Worm (Caenorhabditis elegans) whole organism, L3 larva: ENCODE measurements around the gene R193.2.

ENCODE experiments used
- ZK546.5 ChIP-seq: sonication (generic microtip); optimal IDR thresholded peaks from 2 replicates; lab custom pipeline; 2017; ENCODE audit warnings: missing biosample characterization, missing genetic modification characterization
- aly-2 ChIP-seq: fragments of 150-350 bp; optimal IDR thresholded peaks from 2 replicates; lab custom pipeline; 2014; ENCODE audit warnings: missing biosample characterization, missing genetic modification characterization
- ama-1 ChIP-seq: fragments of 150-350 bp; optimal IDR thresholded peaks from 2 replicates; lab custom pipeline; 2018
- ceh-16 ChIP-seq: sonication (generic microtip); optimal IDR thresholded peaks from 2 replicates; lab custom pipeline; 2017; ENCODE audit warnings: missing biosample characterization, missing genetic modification characterization
- ceh-82 ChIP-seq: fragments of 150-350 bp; optimal IDR thresholded peaks from 2 replicates; lab custom pipeline; 2014; ENCODE audit warnings: missing biosample characterization, missing genetic modification characterization
- ceh-9 ChIP-seq: sonication (generic microtip); optimal IDR thresholded peaks from 2 replicates; lab custom pipeline; 2018; ENCODE audit warnings: missing biosample characterization, missing genetic modification characterization
- egl-27 ChIP-seq: sonication (generic microtip); optimal IDR thresholded peaks from 4 replicates; lab custom pipeline; 2017; ENCODE audit warnings: missing biosample characterization, missing genetic modification reagents, missing genetic modification characterization
- egl-5 ChIP-seq: fragments of 150-350 bp; optimal IDR thresholded peaks from 2 replicates; lab custom pipeline; 2017; ENCODE audit warnings: missing biosample characterization, missing genetic modification reagents, missing genetic modification characterization, inconsistent platforms
- elt-2 ChIP-seq: sonication (generic microtip); optimal IDR thresholded peaks from 2 replicates; lab custom pipeline; 2016; ENCODE audit warnings: missing genetic modification reagents, mild to moderate bottlenecking, missing genetic modification characterization, missing compliant biosample characterization
- elt-3 ChIP-seq, 3 experiments: fragments of 150-350 bp in 1 of 3; sonication (generic microtip) in 2 of 3; optimal IDR thresholded peaks; 2 replicates in 2 of 3; 4 replicates in 1 of 3; lab custom pipeline; 2014 to 2017; ENCODE audit warnings: missing biosample characterization in 3 of 3, missing genetic modification characterization in 3 of 3
- fkh-10 ChIP-seq: sonication (generic microtip); optimal IDR thresholded peaks from 2 replicates; lab custom pipeline; 2017; ENCODE audit warnings: missing biosample characterization, missing genetic modification reagents, missing genetic modification characterization
- fkh-2 ChIP-seq: fragments of 150-350 bp; optimal IDR thresholded peaks from 2 replicates; lab custom pipeline; 2014; ENCODE audit warnings: missing biosample characterization, missing genetic modification reagents, missing genetic modification characterization
- fos-1 ChIP-seq: fragments of 150-350 bp; optimal IDR thresholded peaks from 2 replicates; lab custom pipeline; 2014; ENCODE audit warnings: missing biosample characterization, missing genetic modification characterization
- lin-39 ChIP-seq: fragments of 150-350 bp; optimal IDR thresholded peaks from 2 replicates; lab custom pipeline; 2018; ENCODE audit warnings: missing biosample characterization, missing genetic modification reagents, missing genetic modification characterization
- lsy-12 ChIP-seq: sonication (generic microtip); optimal IDR thresholded peaks from 2 replicates; lab custom pipeline; 2016; ENCODE audit warnings: mild to moderate bottlenecking, missing genetic modification characterization, missing compliant biosample characterization
- mdl-1 ChIP-seq: fragments of 150-350 bp; optimal IDR thresholded peaks from 2 replicates; lab custom pipeline; 2014; ENCODE audit warnings: missing biosample characterization, missing genetic modification characterization
- mml-1 ChIP-seq: fragments of 150-350 bp; sonication (generic microtip); optimal IDR thresholded peaks from 3 replicates; lab custom pipeline; 2014; ENCODE audit warnings: missing biosample characterization, missing genetic modification characterization
- nfya-1 ChIP-seq: sonication (generic microtip); optimal IDR thresholded peaks from 2 replicates; lab custom pipeline; 2017; ENCODE audit warnings: missing genetic modification characterization, mild to moderate bottlenecking, missing compliant biosample characterization, antibody characterized with exemption, moderate library complexity; ENCODE audit not compliant: insufficient read depth
- nhr-11 ChIP-seq: fragments of 150-350 bp; optimal IDR thresholded peaks from 2 replicates; lab custom pipeline; 2014; ENCODE audit warnings: missing biosample characterization, missing genetic modification characterization
- nhr-25 ChIP-seq: sonication (generic microtip); optimal IDR thresholded peaks from 2 replicates; lab custom pipeline; 2017; ENCODE audit warnings: missing biosample characterization, missing genetic modification characterization
- nhr-28 ChIP-seq: fragments of 150-350 bp; optimal IDR thresholded peaks from 2 replicates; lab custom pipeline; 2014; ENCODE audit warnings: missing biosample characterization, missing genetic modification characterization
- nhr-43 ChIP-seq: sonication (generic microtip); optimal IDR thresholded peaks from 2 replicates; lab custom pipeline; 2016; ENCODE audit warnings: mild to moderate bottlenecking, missing genetic modification characterization, missing compliant biosample characterization; ENCODE audit not compliant: poor library complexity, severe bottlenecking
- nhr-67 ChIP-seq: fragments of 150-350 bp; optimal IDR thresholded peaks from 2 replicates; lab custom pipeline; 2014; ENCODE audit warnings: missing biosample characterization, missing genetic modification characterization
- nhr-76 ChIP-seq: fragments of 150-350 bp; sonication (generic microtip); optimal IDR thresholded peaks from 5 replicates; lab custom pipeline; 2014; ENCODE audit warnings: missing biosample characterization, missing genetic modification characterization
- nhr-77 ChIP-seq: fragments of 150-350 bp; optimal IDR thresholded peaks from 2 replicates; lab custom pipeline; 2014; ENCODE audit warnings: missing biosample characterization, missing genetic modification characterization
- pha-4 ChIP-seq: fragments of 150-350 bp; optimal IDR thresholded peaks from 2 replicates; lab custom pipeline; 2014; ENCODE audit warnings: missing biosample characterization, missing genetic modification reagents, missing genetic modification characterization
- pqm-1 ChIP-seq: fragments of 150-350 bp; optimal IDR thresholded peaks from 2 replicates; lab custom pipeline; 2017; ENCODE audit warnings: missing biosample characterization, missing genetic modification characterization, inconsistent platforms
- skn-1 ChIP-seq: fragments of 150-350 bp; optimal IDR thresholded peaks from 2 replicates; lab custom pipeline; 2014; ENCODE audit warnings: missing biosample characterization, missing genetic modification characterization
- snpc-4 ChIP-seq: fragments of 150-350 bp; optimal IDR thresholded peaks from 2 replicates; lab custom pipeline; 2014; ENCODE audit warnings: missing biosample characterization, missing genetic modification characterization
- tbx-2 ChIP-seq: sonication (generic microtip); optimal IDR thresholded peaks from 2 replicates; lab custom pipeline; 2016; ENCODE audit warnings: mild to moderate bottlenecking, missing genetic modification characterization, missing compliant biosample characterization
- unc-39 ChIP-seq: sonication (generic microtip); optimal IDR thresholded peaks from 4 replicates; lab custom pipeline; 2017; ENCODE audit warnings: missing biosample characterization, missing genetic modification characterization
- unc-62 ChIP-seq: fragments of 150-350 bp; sonication (generic microtip); optimal IDR thresholded peaks from 4 replicates; lab custom pipeline; 2014; ENCODE audit warnings: missing biosample characterization, missing genetic modification reagents, missing genetic modification characterization

The R193.2 gene

ce11 chrX:1148438-1148837, at the start of gene R193.2, which contains the start of gene R193.6:
Gene R193.2, minus strand, starts transcription at chrX:1148585.
Gene R193.6, plus strand, starts transcription at chrX:1148787.
- TF ChIP-seq nhr-76 (tag; lab: Kevin White, UChicago) (no peak), pqm-1 (tag; lab: Kevin White, UChicago) (peak; percentile 63), unc-62 (GFP tag; lab: Kevin White, UChicago) (no peak), elt-2 (peak; percentile 98), snpc-4 (tag; lab: Kevin White, UChicago) (no peak), lin-39 (tag; lab: Kevin White, UChicago) (no peak), mdl-1 (tag; lab: Kevin White, UChicago) (no peak)
- TF ChIP-seq, all 47 proteins: peak for 2

- no peak for TF ChIP-seq mml-1 (tag; lab: Kevin White, UChicago)
- no peak for TF ChIP-seq nhr-67 (tag; lab: Kevin White, UChicago)
- no peak for TF ChIP-seq nhr-11
- TF ChIP-seq ZK546.5, result no peak
- TF ChIP-seq nhr-77, result no peak
- no peak for TF ChIP-seq ceh-82 (tag; lab: Kevin White, UChicago)
- no peak for TF ChIP-seq skn-1 (tag; lab: Kevin White, UChicago)
- TF ChIP-seq ceh-16 (tag; lab: Kevin White, UChicago), result no peak
- TF ChIP-seq pha-4, result no peak
- no peak for TF ChIP-seq nhr-25 (tag; lab: Kevin White, UChicago)
- TF ChIP-seq nhr-28, result no peak
- TF ChIP-seq lsy-12, result no peak
- no peak for TF ChIP-seq aly-2 (tag; lab: Kevin White, UChicago)
- TF ChIP-seq elt-3 (tag; optimal IDR thresholded peaks at IDR 0.05; lab: Kevin White, UChicago), result no peak
- TF ChIP-seq fos-1 (tag; lab: Kevin White, UChicago), result no peak
- no peak for TF ChIP-seq nhr-76 (tag; lab: Kevin White, UChicago)
- no peak for TF ChIP-seq elt-2
- no peak for TF ChIP-seq pqm-1 (tag; lab: Kevin White, UChicago)
These were observed 44.5 kb upstream of the R193.2 start, which contains the start of gene T13G4.1 for ce11 chrX:1192848-1193247. Gene T13G4.1, plus strand, starts transcription at chrX:1193148.

- TF ChIP-seq nhr-25 (tag; lab: Kevin White, UChicago), result peak; percentile 37
- TF ChIP-seq egl-27, result no peak
- no peak for TF ChIP-seq ceh-82 (tag; lab: Kevin White, UChicago)
These were observed 43.2 kb upstream of the R193.2 start, which contains the start of gene T13G4.4 for ce11 chrX:1191582-1191981. Gene T13G4.4, minus strand, starts transcription at chrX:1191678.

ce11 chrX:1185474-1185873, 37.1 kb upstream of the R193.2 start:
- no peak for TF ChIP-seq elt-3 (tag; optimal IDR thresholded peaks at IDR 0.05; lab: Kevin White, UChicago)
- TF ChIP-seq pqm-1 (tag; lab: Kevin White, UChicago), result no peak
- TF ChIP-seq unc-39, result no peak
- no peak for TF ChIP-seq tbx-2
- peak; percentile 17 for TF ChIP-seq nfya-1 (tag; lab: Kevin White, UChicago)
- TF ChIP-seq fkh-10 (GFP tag; lab: Kevin White, UChicago), result peak; percentile 57

- no peak for TF ChIP-seq ceh-16 (tag; lab: Kevin White, UChicago)
- TF ChIP-seq nhr-43, result no peak
- TF ChIP-seq ceh-82 (tag; lab: Kevin White, UChicago), result no peak
- no peak for TF ChIP-seq fkh-2 (tag; lab: Kevin White, UChicago)
- no peak for TF ChIP-seq ama-1 (lab: Kevin White, UChicago)
- no peak for TF ChIP-seq egl-5 (tag; lab: Kevin White, UChicago)
- TF ChIP-seq fos-1 (tag; lab: Kevin White, UChicago), result no peak
- no peak for TF ChIP-seq mml-1 (tag; lab: Kevin White, UChicago)
- no peak for TF ChIP-seq egl-27
- TF ChIP-seq lin-39 (tag; lab: Kevin White, UChicago), result no peak
- no peak for TF ChIP-seq elt-2
- no peak for TF ChIP-seq ceh-9 (tag; lab: Kevin White, UChicago)
These were observed 35.6 kb upstream of the R193.2 start for ce11 chrX:1183985-1184384.

- TF ChIP-seq ceh-9 (tag; lab: Kevin White, UChicago) (no peak), aly-2 (tag; lab: Kevin White, UChicago) (no peak)
These were observed 34.9 kb upstream of the R193.2 start for ce11 chrX:1183258-1183657.
